Fruit fly (Drosophila melanogaster): ENCODE data around the gene Sdr.

DNA sequence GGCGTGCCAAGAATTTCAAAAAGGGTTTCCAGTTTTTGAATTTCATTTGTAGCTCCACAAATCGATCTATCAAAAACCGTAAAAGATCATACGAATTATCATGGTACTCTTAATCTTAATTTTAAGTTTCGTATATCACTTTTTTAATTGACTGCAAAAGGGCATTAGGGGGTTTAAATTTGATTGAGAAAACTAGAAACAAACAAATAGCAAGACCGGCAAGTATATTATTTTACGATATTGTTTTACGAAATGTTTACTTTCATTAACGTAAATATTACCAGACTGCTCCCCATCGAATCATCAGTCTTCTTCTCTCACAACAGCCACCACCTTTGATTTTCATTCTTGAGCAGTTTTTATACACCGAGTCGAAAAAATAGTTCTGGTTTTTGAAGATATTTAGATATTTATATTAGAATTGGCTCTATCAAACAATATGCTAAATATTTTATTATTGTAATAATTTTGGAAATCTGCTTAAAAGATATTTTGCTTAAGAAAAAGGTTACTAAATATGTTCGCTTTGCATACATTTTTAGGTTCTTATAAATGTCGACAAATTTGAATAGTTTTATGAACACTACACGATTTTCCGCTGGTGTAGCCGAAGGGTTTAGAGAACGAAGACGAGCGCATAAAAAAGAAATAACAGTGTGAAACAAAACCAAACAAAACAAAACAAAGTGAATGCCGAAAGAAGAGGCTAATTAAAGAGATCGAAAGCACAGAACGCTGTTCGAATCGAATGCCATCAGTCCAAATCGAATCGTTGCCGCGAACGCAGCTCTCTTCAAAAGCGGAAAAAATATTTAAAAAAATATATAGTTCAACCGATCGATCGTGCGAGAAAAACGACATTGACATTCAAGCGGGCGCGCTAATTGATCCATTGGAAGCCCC lies at the start of gene Sdr:
- TF ChIP-seq psq (optimal IDR thresholded peaks at IDR 0.05) (no peak), Sin3A (optimal IDR thresholded peaks at IDR 0.05) (no peak), h (optimal IDR thresholded peaks at IDR 0.05) (no peak), insv (optimal IDR thresholded peaks at IDR 0.05) (no peak)

Measured in Kc167 (cell line).